Worm (Caenorhabditis elegans) whole organism, mixed stage, embryonic: Measurements from ENCODE around the gene nspb-10.

Experiments used
- M03D4.4 ChIP-seq: sonication (generic microtip); optimal IDR thresholded peaks from 2 replicates; lab custom pipeline; 2017; ENCODE audit warnings: mild to moderate bottlenecking, missing genetic modification characterization, missing compliant biosample characterization
- bed-3 ChIP-seq: fragments of 200-800 bp; sonication (Bioruptor generic); optimal IDR thresholded peaks from 3 replicates; lab custom pipeline; 2018; ENCODE audit warnings: mild to moderate bottlenecking, missing genetic modification characterization, moderate library complexity, missing compliant biosample characterization
- blmp-1 ChIP-seq: fragments of 150-350 bp; optimal IDR thresholded peaks from 2 replicates; lab custom pipeline; 2014; ENCODE audit warnings: missing biosample characterization, missing genetic modification characterization
- ceh-39 ChIP-seq: fragments of 150-350 bp; optimal IDR thresholded peaks from 2 replicates; lab custom pipeline; 2014; ENCODE audit warnings: missing biosample characterization, missing genetic modification characterization
- ceh-43 ChIP-seq: fragments of 200-800 bp; sonication (Bioruptor generic); optimal IDR thresholded peaks from 2 replicates; lab custom pipeline; 2018; ENCODE audit warnings: mild to moderate bottlenecking, missing genetic modification characterization, moderate library complexity, missing compliant biosample characterization
- ceh-83 ChIP-seq: fragments of 200-800 bp; sonication (Bioruptor generic); optimal IDR thresholded peaks from 2 replicates; lab custom pipeline; 2018; ENCODE audit warnings: mild to moderate bottlenecking, missing genetic modification characterization, missing compliant biosample characterization
- ces-1 ChIP-seq: fragments of 150-350 bp; optimal IDR thresholded peaks from 2 replicates; lab custom pipeline; 2014; ENCODE audit warnings: missing biosample characterization, missing genetic modification reagents, missing genetic modification characterization
- cnd-1 ChIP-seq: fragments of 200-800 bp; sonication (Bioruptor generic); optimal IDR thresholded peaks from 2 replicates; lab custom pipeline; 2018; ENCODE audit warnings: mild to moderate bottlenecking, missing genetic modification characterization, missing compliant biosample characterization
- drap-1 ChIP-seq: fragments of 200-800 bp; sonication (Bioruptor generic); optimal IDR thresholded peaks from 3 replicates; lab custom pipeline; 2018; ENCODE audit warnings: mild to moderate bottlenecking, missing genetic modification characterization, missing compliant biosample characterization
- elt-3 ChIP-seq: fragments of 150-350 bp; optimal IDR thresholded peaks from 2 replicates; lab custom pipeline; 2014; ENCODE audit warnings: missing biosample characterization, missing genetic modification characterization
- flh-1 ChIP-seq: fragments of 200-800 bp; sonication (Bioruptor generic); optimal IDR thresholded peaks from 2 replicates; lab custom pipeline; 2018; ENCODE audit warnings: mild to moderate bottlenecking, missing genetic modification characterization, moderate library complexity, missing compliant biosample characterization
- ham-2 ChIP-seq: fragments of 200-800 bp; sonication (Bioruptor generic); optimal IDR thresholded peaks from 2 replicates; lab custom pipeline; 2018; ENCODE audit warnings: mild to moderate bottlenecking, missing genetic modification characterization, missing compliant biosample characterization
- hlh-1 ChIP-seq: fragments of 150-350 bp; optimal IDR thresholded peaks from 2 replicates; lab custom pipeline; 2014; ENCODE audit warnings: missing biosample characterization, missing genetic modification reagents, missing genetic modification characterization
- lin-13 ChIP-seq: fragments of 150-350 bp; optimal IDR thresholded peaks from 2 replicates; lab custom pipeline; 2014; ENCODE audit warnings: missing biosample characterization, missing genetic modification characterization
- lin-32 ChIP-seq: fragments of 200-800 bp; sonication (Bioruptor generic); optimal IDR thresholded peaks from 2 replicates; lab custom pipeline; 2018; ENCODE audit warnings: mild to moderate bottlenecking, missing genetic modification characterization, missing compliant biosample characterization
- lsy-2 ChIP-seq: fragments of 150-350 bp; optimal IDR thresholded peaks from 2 replicates; lab custom pipeline; 2014; ENCODE audit warnings: missing biosample characterization, missing genetic modification characterization
- mab-5 ChIP-seq: fragments of 150-350 bp; optimal IDR thresholded peaks from 2 replicates; lab custom pipeline; 2014; ENCODE audit warnings: missing biosample characterization, missing genetic modification characterization
- mep-1 ChIP-seq: fragments of 150-350 bp; optimal IDR thresholded peaks from 2 replicates; lab custom pipeline; 2017; ENCODE audit warnings: missing biosample characterization, missing genetic modification reagents, missing genetic modification characterization, inconsistent platforms
- mls-2 ChIP-seq: sonication (generic microtip); optimal IDR thresholded peaks from 2 replicates; lab custom pipeline; 2016; ENCODE audit warnings: mild to moderate bottlenecking, missing genetic modification characterization, moderate library complexity, missing compliant biosample characterization
- nhr-12 ChIP-seq: fragments of 150-350 bp; optimal IDR thresholded peaks from 2 replicates; lab custom pipeline; 2014; ENCODE audit warnings: missing biosample characterization, missing genetic modification characterization
- nhr-2 ChIP-seq: fragments of 150-350 bp; optimal IDR thresholded peaks from 2 replicates; lab custom pipeline; 2014; ENCODE audit warnings: missing biosample characterization, missing genetic modification characterization
- nhr-237 ChIP-seq: fragments of 150-350 bp; optimal IDR thresholded peaks from 2 replicates; lab custom pipeline; 2014; ENCODE audit warnings: missing biosample characterization, missing genetic modification characterization
- nhr-28 ChIP-seq: fragments of 150-350 bp; optimal IDR thresholded peaks from 2 replicates; lab custom pipeline; 2014; ENCODE audit warnings: missing biosample characterization, missing genetic modification characterization
- nhr-76 ChIP-seq: sonication (generic microtip); optimal IDR thresholded peaks from 2 replicates; lab custom pipeline; 2017; ENCODE audit warnings: missing biosample characterization, missing genetic modification characterization
- pha-4 ChIP-seq: fragments of 150-350 bp; optimal IDR thresholded peaks from 2 replicates; lab custom pipeline; 2018; ENCODE audit warnings: missing biosample characterization, missing genetic modification reagents, missing genetic modification characterization
- snpc-4 ChIP-seq: fragments of 150-350 bp; optimal IDR thresholded peaks from 2 replicates; lab custom pipeline; 2014; ENCODE audit warnings: missing biosample characterization, missing genetic modification characterization
- sptf-1 ChIP-seq: sonication (generic microtip); optimal IDR thresholded peaks from 2 replicates; lab custom pipeline; 2017; ENCODE audit warnings: mild to moderate bottlenecking, missing genetic modification characterization, moderate library complexity, missing compliant biosample characterization
- tbx-8 ChIP-seq: fragments of 200-800 bp; sonication (Bioruptor generic); optimal IDR thresholded peaks from 2 replicates; lab custom pipeline; 2018; ENCODE audit warnings: mild to moderate bottlenecking, missing genetic modification characterization, moderate library complexity, missing compliant biosample characterization
- unc-120 ChIP-seq: sonication (generic microtip); optimal IDR thresholded peaks from 2 replicates; lab custom pipeline; 2017; ENCODE audit warnings: missing genetic modification characterization, missing compliant biosample characterization; ENCODE audit not compliant: poor library complexity, severe bottlenecking
- unc-39 ChIP-seq: fragments of 150-350 bp; optimal IDR thresholded peaks from 2 replicates; lab custom pipeline; 2014; ENCODE audit warnings: missing biosample characterization, missing genetic modification characterization
- zip-8 ChIP-seq: fragments of 150-350 bp; optimal IDR thresholded peaks from 2 replicates; lab custom pipeline; 2014; ENCODE audit warnings: missing biosample characterization, missing genetic modification characterization
- ztf-11 ChIP-seq: fragments of 150-350 bp; optimal IDR thresholded peaks from 2 replicates; lab custom pipeline; 2014; ENCODE audit warnings: missing biosample characterization, missing genetic modification characterization

nspb-10 gene

DNA sequence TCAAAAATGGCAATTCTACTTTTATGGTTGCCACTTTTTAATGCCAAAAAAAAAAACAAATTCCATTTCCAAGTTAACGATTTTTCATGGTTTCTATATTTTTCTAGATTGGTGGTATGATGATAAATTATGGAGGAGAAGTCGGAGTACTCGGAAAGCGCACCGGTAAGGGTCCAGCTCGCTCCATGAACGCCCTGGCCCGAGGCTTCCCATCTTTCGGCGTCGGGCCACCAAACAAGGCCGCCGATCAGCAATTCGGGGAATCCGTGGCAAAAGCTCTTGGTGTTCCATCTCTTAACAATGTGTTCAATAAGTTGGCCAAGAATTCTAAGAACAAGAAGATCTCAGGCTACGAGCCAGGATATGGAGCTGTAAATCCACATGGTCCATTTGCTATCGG, 46.0 kb upstream of the nspb-10 start:
- no peak for TF ChIP-seq ztf-11

DNA sequence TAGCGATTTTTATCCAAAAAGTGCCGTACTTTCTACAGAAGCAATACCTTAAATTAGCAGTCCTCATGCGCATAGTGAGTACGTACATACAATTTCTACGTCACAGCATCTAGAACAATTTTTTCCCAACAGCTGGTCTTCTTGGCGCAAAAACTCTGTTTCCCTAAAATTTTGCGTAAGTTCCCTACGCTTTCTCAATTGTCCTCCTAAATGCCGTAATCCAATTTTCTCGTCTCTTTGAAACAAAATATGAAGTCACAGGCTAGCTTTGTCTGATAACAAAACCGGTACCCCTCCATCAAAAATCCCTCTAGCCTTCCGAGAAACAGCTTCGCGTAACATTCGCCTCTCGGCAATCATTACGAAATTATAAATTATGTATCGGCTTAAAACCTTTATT, 44.8 kb upstream of the nspb-10 start, which contains the start of gene C38C6.3:
TSS of gene C38C6.3 (plus strand) at position 301 of the 400 bp plus-strand sequence.
- no peak for TF ChIP-seq tbx-8
- no peak for TF ChIP-seq nhr-12 (tag; lab: Kevin White, UChicago)
- no peak for TF ChIP-seq drap-1 (GFP tag; lab: Kevin White, UChicago)
- no peak for TF ChIP-seq ceh-83 (GFP tag; lab: Kevin White, UChicago)
- no peak for TF ChIP-seq hlh-1 (tag; lab: Kevin White, UChicago)
- no peak for TF ChIP-seq mab-5 (tag; lab: Kevin White, UChicago)
- TF ChIP-seq M03D4.4 (tag; lab: Kevin White, UChicago), result no peak
- TF ChIP-seq nhr-237, result no peak
- no peak for TF ChIP-seq lsy-2
- no peak for TF ChIP-seq cnd-1 (tag; lab: Kevin White, UChicago)
- no peak for TF ChIP-seq nhr-76 (tag; lab: Kevin White, UChicago)
- TF ChIP-seq lin-32 (GFP tag; lab: Kevin White, UChicago), result no peak
- no peak for TF ChIP-seq nhr-2 (tag; lab: Kevin White, UChicago)
- TF ChIP-seq ceh-39, result no peak

DNA sequence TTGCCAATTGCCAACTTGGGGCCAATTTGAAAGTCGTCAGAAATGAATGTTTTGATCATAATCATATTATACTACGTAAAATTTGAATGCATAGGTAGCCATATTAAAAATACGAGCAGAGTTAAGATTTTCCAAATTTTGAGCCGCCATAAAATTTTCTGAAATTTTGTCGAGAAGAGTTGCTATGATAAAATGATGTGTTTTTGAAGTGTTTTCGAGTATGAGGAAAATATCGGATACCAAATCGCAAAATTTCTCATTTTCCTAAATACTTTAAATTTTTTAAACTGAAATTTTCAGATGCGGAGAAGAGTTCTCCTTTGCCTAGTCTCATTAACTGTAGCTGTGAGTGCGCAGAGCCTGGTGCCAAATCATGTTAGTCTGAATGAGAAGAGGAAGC, 39.3 kb upstream of the nspb-10 start, which contains the start of gene tag-297:
TSS of gene tag-297 (plus strand) at position 301 of the 400 bp plus-strand sequence.
- TF ChIP-seq lsy-2 (no peak), mls-2 (tag; lab: Kevin White, UChicago) (no peak), nhr-12 (tag; lab: Kevin White, UChicago) (no peak), nhr-28 (no peak), elt-3 (tag; lab: Kevin White, UChicago) (no peak), pha-4 (no peak), zip-8 (tag; lab: Kevin White, UChicago) (no peak), flh-1 (GFP tag; lab: Kevin White, UChicago) (no peak), bed-3 (GFP tag; lab: Kevin White, UChicago) (no peak), lin-13 (no peak), cnd-1 (tag; lab: Kevin White, UChicago) (no peak)

DNA sequence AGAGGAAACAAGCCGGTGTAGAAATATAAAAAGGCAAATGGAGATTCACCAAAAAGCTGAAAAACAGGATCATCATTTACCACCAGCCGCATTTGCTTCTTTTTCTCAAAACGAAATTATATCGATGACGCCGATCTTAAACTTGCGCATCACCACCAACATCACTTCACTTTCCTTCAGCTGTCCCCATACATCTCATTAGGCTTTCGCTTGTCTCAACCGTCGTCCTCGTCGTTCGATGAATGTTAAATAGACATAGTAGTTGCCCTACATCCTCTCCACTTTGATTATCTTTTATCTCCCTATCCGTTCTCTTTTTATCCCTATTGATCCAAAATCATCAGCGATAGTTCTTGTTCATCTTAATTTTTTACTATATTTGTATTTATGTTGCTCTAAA, 38.8 kb upstream of the nspb-10 start:
- TF ChIP-seq blmp-1 (tag; lab: Kevin White, UChicago), result peak; percentile 7
- TF ChIP-seq tbx-8, result no peak
- TF ChIP-seq nhr-2 (tag; lab: Kevin White, UChicago), result no peak
- TF ChIP-seq, all 35 proteins: peak for 1

DNA sequence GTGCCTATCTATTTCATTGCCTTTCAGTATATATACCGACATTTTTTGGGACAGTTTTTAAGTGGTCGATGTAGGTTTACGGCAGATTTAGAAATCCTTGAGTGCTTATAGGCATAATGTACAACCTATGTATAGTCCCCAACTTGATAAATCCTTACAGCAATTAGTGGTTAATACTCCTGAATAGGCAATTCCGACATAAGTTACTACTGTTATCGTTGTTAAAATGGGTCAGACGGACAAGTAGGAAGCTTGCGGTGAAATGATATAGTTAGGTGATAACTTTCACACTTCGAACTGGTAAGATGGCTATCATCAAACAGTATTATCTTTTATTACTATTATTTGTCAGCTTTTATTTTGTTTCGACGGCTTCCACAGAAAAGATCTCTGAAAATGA, 34.7 kb upstream of the nspb-10 start, which contains the start of gene mltn-10:
TSS of gene mltn-10 (plus strand) at position 301 of the 400 bp plus-strand sequence.
- no peak for TF ChIP-seq unc-39
- TF ChIP-seq M03D4.4 (tag; lab: Kevin White, UChicago), result no peak
- TF ChIP-seq mls-2 (tag; lab: Kevin White, UChicago), result no peak
- no peak for TF ChIP-seq bed-3 (GFP tag; lab: Kevin White, UChicago)
- no peak for TF ChIP-seq nhr-76 (tag; lab: Kevin White, UChicago)
- TF ChIP-seq zip-8 (tag; lab: Kevin White, UChicago), result no peak
- no peak for TF ChIP-seq snpc-4 (tag; lab: Kevin White, UChicago)
- no peak for TF ChIP-seq hlh-1 (tag; lab: Kevin White, UChicago)
- no peak for TF ChIP-seq lin-32 (GFP tag; lab: Kevin White, UChicago)
- no peak for TF ChIP-seq ztf-11
- no peak for TF ChIP-seq ham-2 (GFP tag; lab: Kevin White, UChicago)

DNA sequence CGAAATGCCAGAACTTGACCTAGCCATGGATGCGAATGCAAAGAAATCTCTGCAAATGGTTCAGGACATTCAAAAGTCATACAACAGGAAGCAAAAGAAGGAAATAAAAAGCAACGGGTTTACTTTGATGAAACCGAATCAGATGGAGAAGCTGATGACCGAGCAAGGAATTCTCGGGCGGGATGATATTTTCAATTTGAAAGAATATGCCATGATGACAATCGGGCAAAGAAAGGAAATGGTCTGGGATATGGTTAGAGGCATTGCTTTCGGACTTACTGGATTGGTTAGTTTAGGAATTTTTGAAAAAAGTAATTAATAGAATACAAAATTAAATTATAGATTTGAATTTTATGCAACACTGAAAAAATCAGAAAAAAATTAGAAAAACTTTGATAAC, 32.7 kb upstream of the nspb-10 start:
- TF ChIP-seq unc-120 (tag; lab: Kevin White, UChicago), result no peak
- TF ChIP-seq ces-1 (GFP tag; lab: Kevin White, UChicago), result no peak
- TF ChIP-seq sptf-1 (tag; lab: Kevin White, UChicago), result no peak
- TF ChIP-seq ceh-43, result no peak
- TF ChIP-seq mep-1 (tag; lab: Kevin White, UChicago), result no peak
